Worm (Caenorhabditis elegans) whole organism, L4/young adult: Measurements from ENCODE around the gene pkhm-2.
A peak's percentile ranks its signal among the peaks of the same experiment; 100 is the strongest.

Experiments
- W03F9.2 ChIP-seq: fragments of 150-350 bp; optimal IDR thresholded peaks from 2 replicates; lab custom pipeline; 2014; ENCODE audit warnings: missing biosample characterization, missing genetic modification characterization
- dao-5 ChIP-seq: sonication (generic microtip); optimal IDR thresholded peaks from 2 replicates; lab custom pipeline; 2016; ENCODE audit warnings: missing genotype, missing genetic modification characterization, moderate library complexity, missing compliant biosample characterization
- him-1 ChIP-seq: sonication (generic microtip); optimal IDR thresholded peaks from 2 replicates; lab custom pipeline; 2016; ENCODE audit warnings: missing genotype, missing genetic modification reagents, missing genetic modification characterization, missing compliant biosample characterization

The pkhm-2 gene

ce11 chrX:15194283-15194682 is 13.0 kb upstream of the pkhm-2 start, which contains the start of gene phat-6:
TSS of gene phat-6 (minus strand) at chrX:15194383.
- no peak for TF ChIP-seq him-1
- TF ChIP-seq dao-5 (tag; lab: Kevin White, UChicago): no peak
- TF ChIP-seq W03F9.2 (tag; lab: Kevin White, UChicago): no peak

ce11 chrX:15191370-15191769 is 10.1 kb upstream of the pkhm-2 start:
- no peak for TF ChIP-seq dao-5 (tag; lab: Kevin White, UChicago)
- no peak for TF ChIP-seq W03F9.2 (tag; lab: Kevin White, UChicago)
- TF ChIP-seq him-1: no peak

- no peak for TF ChIP-seq dao-5 (tag; lab: Kevin White, UChicago)
- no peak for TF ChIP-seq W03F9.2 (tag; lab: Kevin White, UChicago)
- TF ChIP-seq him-1: no peak
Observed at ce11 chrX:15189823-15190222, 8.6 kb upstream of the pkhm-2 start, which contains the start of gene T10B10.4. TSS of gene T10B10.4 (plus strand) at chrX:15190123.

- peak; percentile 61 for TF ChIP-seq him-1
- TF ChIP-seq dao-5 (tag; lab: Kevin White, UChicago): no peak
Observed at ce11 chrX:15188986-15189675, 7.9 kb upstream of the pkhm-2 start.

ce11 chrX:15188510-15188909 is 7.2 kb upstream of the pkhm-2 start:
- no peak for TF ChIP-seq W03F9.2 (tag; lab: Kevin White, UChicago)
- TF ChIP-seq him-1: no peak
- no peak for TF ChIP-seq dao-5 (tag; lab: Kevin White, UChicago)

ce11 chrX:15176431-15176911 is 4.8 kb downstream of the pkhm-2 start, which contains the start of gene col-41:
TSS of gene col-41 (minus strand) at chrX:15176481.
- TF ChIP-seq him-1: no peak
- TF ChIP-seq dao-5 (tag; lab: Kevin White, UChicago): no peak
- TF ChIP-seq W03F9.2 (tag; lab: Kevin White, UChicago): no peak

ce11 chrX:15175211-15175610 is 6.1 kb downstream of the pkhm-2 start:
- TF ChIP-seq him-1 (no peak), dao-5 (tag; lab: Kevin White, UChicago) (no peak)

- TF ChIP-seq dao-5 (tag; lab: Kevin White, UChicago) (no peak), W03F9.2 (tag; lab: Kevin White, UChicago) (peak; percentile 90), him-1 (peak; percentile 76)
Observed at ce11 chrX:15173303-15173904, 7.9 kb downstream of the pkhm-2 start, which contains the start of gene ucr-2.2. TSS of gene ucr-2.2 (plus strand) at chrX:15173904.

ce11 chrX:15170958-15171357 is 10.3 kb downstream of the pkhm-2 start:
- no peak for TF ChIP-seq dao-5 (tag; lab: Kevin White, UChicago)
- TF ChIP-seq W03F9.2 (tag; lab: Kevin White, UChicago): no peak
- no peak for TF ChIP-seq him-1

- no peak for TF ChIP-seq dao-5 (tag; lab: Kevin White, UChicago)
- TF ChIP-seq W03F9.2 (tag; lab: Kevin White, UChicago): no peak
- TF ChIP-seq him-1: no peak
Observed at ce11 chrX:15168424-15168823, 12.8 kb downstream of the pkhm-2 start, which contains the start of gene ocr-3. TSS of gene ocr-3 (plus strand) at chrX:15168724.

- TF ChIP-seq dao-5 (tag; lab: Kevin White, UChicago): no peak
- no peak for TF ChIP-seq W03F9.2 (tag; lab: Kevin White, UChicago)
- TF ChIP-seq him-1: no peak
Observed at ce11 chrX:15167692-15168091, 13.6 kb downstream of the pkhm-2 start.

- TF ChIP-seq W03F9.2 (tag; lab: Kevin White, UChicago) (no peak), dao-5 (tag; lab: Kevin White, UChicago) (no peak), him-1 (no peak)
Observed at ce11 chrX:15166122-15166521, 15.1 kb downstream of the pkhm-2 start, which contains the start of gene T10B10.8. TSS of gene T10B10.8 (minus strand) at chrX:15166222.

- no peak for TF ChIP-seq dao-5 (tag; lab: Kevin White, UChicago)
- TF ChIP-seq him-1: no peak
- TF ChIP-seq W03F9.2 (tag; lab: Kevin White, UChicago): no peak
Observed at ce11 chrX:15164108-15164507, 17.2 kb downstream of the pkhm-2 start, which contains the start of gene T10B10.9. TSS of gene T10B10.9 (plus strand) at chrX:15164408.

ce11 chrX:15163118-15163517 is 18.1 kb downstream of the pkhm-2 start:
- TF ChIP-seq W03F9.2 (tag; lab: Kevin White, UChicago) (no peak), him-1 (no peak), dao-5 (tag; lab: Kevin White, UChicago) (no peak)
